Worm (Caenorhabditis elegans) whole organism, L4 larva: ENCODE results near the gene qdpr-1.

Experiments used
- ZK546.5 ChIP-seq, 2 experiments: sonication (generic microtip); optimal IDR thresholded peaks; 2 replicates each; lab custom pipeline; 2017; ENCODE audit warnings: missing biosample characterization in 2 of 2, missing genetic modification characterization in 2 of 2
- ceh-20 ChIP-seq: fragments of 200-800 bp; sonication (Bioruptor generic); IDR thresholded peaks from 2 replicates; pipeline ENCODE4 v1.3.6; 2022; ENCODE audit warnings: missing genetic modification reagents, missing genetic modification characterization, missing compliant biosample characterization
- ceh-82 ChIP-seq: sonication (generic microtip); optimal IDR thresholded peaks from 2 replicates; lab custom pipeline; 2017; ENCODE audit warnings: missing biosample characterization, missing genetic modification characterization
- mxl-3 ChIP-seq: fragments of 200-800 bp; sonication (Bioruptor generic); optimal IDR thresholded peaks from 2 replicates; lab custom pipeline; 2018; ENCODE audit warnings: mild to moderate bottlenecking, missing genetic modification characterization, missing compliant biosample characterization
- pqm-1 ChIP-seq: sonication (generic microtip); optimal IDR thresholded peaks from 2 replicates; lab custom pipeline; 2017; ENCODE audit warnings: missing biosample characterization, missing genetic modification characterization
- unc-62 ChIP-seq, 3 experiments: fragments of 150-350 bp in 1 of 3; sonication (generic microtip); optimal IDR thresholded peaks in 2 of 3; peaks in 1 of 3; 1 replicate in 1 of 3; 2 replicates in 2 of 3; lab custom pipeline; 2014 to 2017; ENCODE audit warnings: missing biosample characterization in 3 of 3, missing genetic modification characterization in 3 of 3, missing genetic modification reagents in 3 of 3, missing genotype in 1 of 3

ce11 chrIII:13439415-13439814 is 45.7 kb downstream of the qdpr-1 start, which contains the start of gene ciao-2B:
- TF ChIP-seq mxl-3 (no peak), ZK546.5 (tag; optimal IDR thresholded peaks at IDR 0.05; lab: Kevin White, UChicago) (no peak), unc-62 (GFP tag; optimal IDR thresholded peaks at IDR 0.05 in 1 of 2; lab: Kevin White, UChicago) (no peak), unc-62 (tag; optimal IDR thresholded peaks at IDR 0.05; lab: Kevin White, UChicago) (no peak), pqm-1 (no peak), ceh-20 (GFP tag; lab: Robert Waterston, UW) (no peak), ceh-82 (no peak)
